Fruit fly (Drosophila melanogaster): ENCODE measurements around the gene abs.

DNA sequence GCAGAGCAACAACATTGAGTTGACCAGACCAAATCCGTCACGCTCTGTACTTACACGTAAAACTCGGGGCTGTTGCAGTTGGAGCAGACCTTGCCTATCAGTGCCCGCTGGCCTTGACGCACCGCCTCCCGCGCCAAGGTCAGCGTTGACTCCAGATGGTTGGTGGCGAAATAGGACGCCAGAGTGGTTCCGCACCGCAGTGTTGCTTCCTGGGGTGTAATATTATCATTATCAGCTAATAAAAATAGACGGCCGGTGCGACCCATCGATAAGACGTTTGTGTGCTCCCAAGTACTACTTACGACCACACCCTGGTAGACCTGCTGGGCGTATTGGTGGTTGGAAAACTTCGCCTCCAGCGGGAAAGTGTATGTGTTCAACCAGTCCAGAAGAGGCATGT, 4.4 kb upstream of the abs start:
- TF ChIP-seq rgr (GFP tag; optimal IDR thresholded peaks at IDR 0.05) (no peak), usp (GFP tag; optimal IDR thresholded peaks at IDR 0.05) (no peak), psq (GFP tag; optimal IDR thresholded peaks at IDR 0.05) (no peak), N (GFP tag; optimal IDR thresholded peaks at IDR 0.05) (no peak), tai (GFP tag; optimal IDR thresholded peaks at IDR 0.05) (no peak), dl (GFP tag; optimal IDR thresholded peaks at IDR 0.05; ENCODE audit: insufficient read depth in 1 of 2, partially characterized antibody in 2 of 2) (no peak), Abd-B (GFP tag; optimal IDR thresholded peaks at IDR 0.05) (no peak), Hr78 (GFP tag; optimal IDR thresholded peaks at IDR 0.05) (no peak), HLH106 (tag; optimal IDR thresholded peaks at IDR 0.05) (no peak), h (GFP tag; optimal IDR thresholded peaks at IDR 0.05) (no peak)
